Fruit fly (Drosophila melanogaster) whole organism, adult: ENCODE measurements around the gene CG7488.

ENCODE experiments used
- CG11617 ChIP-seq: fragments of 200-800 bp; sonication (Bioruptor generic); optimal IDR thresholded peaks from 2 replicates; lab custom pipeline; 2017; ENCODE audit warnings: mild to moderate bottlenecking, missing biosample characterization, missing genetic modification reagents, missing genetic modification characterization
- CG14711 ChIP-seq: fragments of 200-800 bp; sonication (Bioruptor generic); optimal IDR thresholded peaks from 2 replicates; lab custom pipeline; 2018; ENCODE audit warnings: missing biosample characterization, mild to moderate bottlenecking, missing genetic modification characterization, moderate library complexity
- CG5204 ChIP-seq: fragments of 200-800 bp; sonication (Bioruptor generic); optimal IDR thresholded peaks from 2 replicates; lab custom pipeline; 2016; ENCODE audit warnings: missing biosample characterization, missing genetic modification characterization
- CG7101 ChIP-seq: fragments of 200-800 bp; sonication (Bioruptor generic); optimal IDR thresholded peaks from 2 replicates; lab custom pipeline; 2018; ENCODE audit warnings: missing biosample characterization, mild to moderate bottlenecking, missing genetic modification characterization, moderate library complexity
- cic ChIP-seq: fragments of 200-800 bp; sonication (Bioruptor generic); optimal IDR thresholded peaks from 2 replicates; lab custom pipeline; 2017; ENCODE audit warnings: missing biosample characterization, mild to moderate bottlenecking, missing genetic modification characterization, moderate library complexity
- kay ChIP-seq: fragments of 200-800 bp; sonication (Bioruptor generic); peaks from one replicate; lab custom pipeline; 2016; ENCODE audit warnings: missing biosample characterization, missing genetic modification characterization, borderline replicate concordance
- ovo ChIP-seq: fragments of 200-800 bp; sonication (Bioruptor generic); optimal IDR thresholded peaks from 2 replicates; lab custom pipeline; 2016; ENCODE audit warnings: missing biosample characterization, missing genetic modification characterization

DNA sequence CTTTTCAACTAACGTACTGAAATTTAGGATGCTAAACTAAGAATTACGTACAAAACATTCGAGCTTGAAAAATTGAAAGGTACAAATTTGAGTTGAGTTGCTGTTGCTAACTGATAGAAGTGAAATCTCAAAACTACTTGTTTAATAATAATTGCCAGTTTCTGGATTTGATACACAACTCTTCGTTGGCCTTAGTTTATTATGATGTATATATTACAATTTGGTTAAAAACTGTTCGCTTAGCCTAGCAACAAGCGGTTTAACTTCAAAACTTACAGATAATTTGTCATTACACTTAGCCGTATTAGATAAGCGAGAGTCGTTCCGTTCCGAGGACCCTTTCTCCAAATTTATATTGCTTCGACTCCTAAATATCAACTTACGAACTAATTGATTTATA is 27.8 kb upstream of the CG7488 start, which contains the start of the genes CG14384 and grsm:
- TF ChIP-seq cic (GFP tag; lab: Kevin White, UChicago) = no peak
- no peak for TF ChIP-seq CG14711 (tag; lab: Kevin White, UChicago)
- no peak for TF ChIP-seq ovo
- TF ChIP-seq CG5204 (GFP tag; lab: Kevin White, UChicago) = no peak
- no peak for TF ChIP-seq CG7101 (tag; lab: Kevin White, UChicago)
- TF ChIP-seq CG11617 = no peak
- peak; percentile 44 for TF ChIP-seq kay
